Worm (Caenorhabditis elegans) whole organism, L1 larva: ENCODE data around the gene Y38H8A.2.
"Not testable (repeated sequence)": the region's sequence is repeated elsewhere in the genome, so short reads cannot be mapped to it uniquely, and the experiment has no call there.

ENCODE experiments used
- C16A3.4 ChIP-seq: fragments of 150-350 bp; optimal IDR thresholded peaks from 2 replicates; lab custom pipeline; 2014; ENCODE audit warnings: missing biosample characterization, missing genetic modification characterization
- aly-2 ChIP-seq: fragments of 150-350 bp; optimal IDR thresholded peaks from 2 replicates; lab custom pipeline; 2014; ENCODE audit warnings: missing biosample characterization, missing genetic modification characterization
- ceh-63 ChIP-seq: fragments of 200-800 bp; sonication (Bioruptor generic); optimal IDR thresholded peaks from 2 replicates; lab custom pipeline; 2018; ENCODE audit warnings: mild to moderate bottlenecking, missing genetic modification characterization, missing compliant biosample characterization
- ceh-82 ChIP-seq, 3 experiments: fragments of 150-350 bp in 1 of 3; sonication (generic microtip) in 2 of 3; optimal IDR thresholded peaks; 2 replicates each; lab custom pipeline; 2014 to 2017; ENCODE audit warnings: missing biosample characterization in 3 of 3, missing genetic modification characterization in 3 of 3
- ceh-88 ChIP-seq: fragments of 200-800 bp; sonication (Bioruptor generic); IDR thresholded peaks from 2 replicates; pipeline ENCODE4 v1.3.6; 2022; ENCODE audit warnings: missing genetic modification characterization, missing compliant biosample characterization
- dsc-1 ChIP-seq: sonication (generic microtip); optimal IDR thresholded peaks from 2 replicates; lab custom pipeline; 2016; ENCODE audit warnings: mild to moderate bottlenecking, missing genetic modification characterization, missing compliant biosample characterization
- egl-13 ChIP-seq: sonication (generic microtip); optimal IDR thresholded peaks from 2 replicates; lab custom pipeline; 2016; ENCODE audit warnings: missing genotype, missing genetic modification reagents, missing genetic modification characterization, missing compliant biosample characterization
- fkh-10 ChIP-seq: sonication (generic microtip); optimal IDR thresholded peaks from 2 replicates; lab custom pipeline; 2017; ENCODE audit warnings: missing biosample characterization, missing genetic modification reagents, missing genetic modification characterization
- fkh-4 ChIP-seq: sonication (generic microtip); optimal IDR thresholded peaks from 2 replicates; lab custom pipeline; 2016; ENCODE audit warnings: missing compliant biosample characterization, missing genetic modification characterization, borderline replicate concordance
- fkh-8 ChIP-seq: sonication (generic microtip); optimal IDR thresholded peaks from 2 replicates; lab custom pipeline; 2016; ENCODE audit warnings: mild to moderate bottlenecking, missing genetic modification characterization, missing compliant biosample characterization
- grh-1 ChIP-seq: fragments of 200-800 bp; sonication (Bioruptor generic); IDR thresholded peaks from 2 replicates; pipeline ENCODE4 v1.3.6; 2022; ENCODE audit warnings: missing genetic modification reagents, missing genetic modification characterization, missing compliant biosample characterization
- hpl-2 ChIP-seq: fragments of 150-350 bp; optimal IDR thresholded peaks from 2 replicates; lab custom pipeline; 2014; ENCODE audit warnings: missing biosample characterization, missing genetic modification reagents, missing genetic modification characterization
- isw-1 ChIP-seq: fragments of 200-800 bp; sonication (Bioruptor generic); IDR thresholded peaks from 2 replicates; pipeline ENCODE4 v1.3.6; 2022; ENCODE audit warnings: missing genetic modification characterization, missing compliant biosample characterization
- jun-1 ChIP-seq: fragments of 150-350 bp; optimal IDR thresholded peaks from 2 replicates; lab custom pipeline; 2014; ENCODE audit warnings: missing biosample characterization, missing genetic modification reagents, missing genetic modification characterization
- lin-14 ChIP-seq: fragments of 200-800 bp; sonication (Bioruptor generic); optimal IDR thresholded peaks from 2 replicates; lab custom pipeline; 2018; ENCODE audit warnings: mild to moderate bottlenecking, missing genetic modification characterization, moderate library complexity, missing compliant biosample characterization
- lin-39 ChIP-seq: fragments of 150-350 bp; optimal IDR thresholded peaks from 2 replicates; lab custom pipeline; 2014; ENCODE audit warnings: missing biosample characterization, missing genetic modification reagents, missing genetic modification characterization
- lsy-2 ChIP-seq, 2 experiments: fragments of 150-350 bp; optimal IDR thresholded peaks; 2 replicates each; lab custom pipeline; 2014; ENCODE audit warnings: missing biosample characterization in 2 of 2, missing genetic modification characterization in 2 of 2
- mep-1 ChIP-seq: fragments of 150-350 bp; optimal IDR thresholded peaks from 2 replicates; lab custom pipeline; 2014; ENCODE audit warnings: missing biosample characterization, missing genetic modification characterization
- nhr-19 ChIP-seq: fragments of 200-800 bp; sonication (Bioruptor generic); conservative IDR thresholded peaks from 2 replicates; pipeline ENCODE4 v1.3.6; 2022; ENCODE audit warnings: missing genetic modification characterization, missing compliant biosample characterization
- nhr-237 ChIP-seq: fragments of 150-350 bp; optimal IDR thresholded peaks from 2 replicates; lab custom pipeline; 2014; ENCODE audit warnings: missing biosample characterization, missing genetic modification characterization
- nhr-71 ChIP-seq: sonication (generic microtip); optimal IDR thresholded peaks from 2 replicates; lab custom pipeline; 2016; ENCODE audit warnings: mild to moderate bottlenecking, missing genetic modification characterization, moderate library complexity, missing compliant biosample characterization
- nhr-76 ChIP-seq: sonication (generic microtip); optimal IDR thresholded peaks from 2 replicates; lab custom pipeline; 2017; ENCODE audit warnings: missing biosample characterization, missing genetic modification characterization
- nhr-77 ChIP-seq: fragments of 150-350 bp; optimal IDR thresholded peaks from 2 replicates; lab custom pipeline; 2014; ENCODE audit warnings: missing biosample characterization, missing genetic modification characterization
- nhr-90 ChIP-seq: sonication (generic microtip); optimal IDR thresholded peaks from 2 replicates; lab custom pipeline; 2016; ENCODE audit warnings: mild to moderate bottlenecking, missing genetic modification characterization, missing compliant biosample characterization; ENCODE audit not compliant: poor library complexity
- pag-3 ChIP-seq: sonication (generic microtip); optimal IDR thresholded peaks from 2 replicates; lab custom pipeline; 2017; ENCODE audit warnings: missing genetic modification characterization, mild to moderate bottlenecking, missing compliant biosample characterization, antibody characterized with exemption, borderline replicate concordance; ENCODE audit not compliant: insufficient read depth
- pax-3 ChIP-seq: fragments of 200-800 bp; sonication (Bioruptor generic); optimal IDR thresholded peaks from 2 replicates; lab custom pipeline; 2018; ENCODE audit warnings: mild to moderate bottlenecking, missing genetic modification characterization, moderate library complexity, missing compliant biosample characterization
- pqm-1 ChIP-seq: sonication (generic microtip); optimal IDR thresholded peaks from 3 replicates; lab custom pipeline; 2017; ENCODE audit warnings: missing biosample characterization, missing genetic modification characterization
- rnt-1 ChIP-seq: sonication (generic microtip); optimal IDR thresholded peaks from 2 replicates; lab custom pipeline; 2016; ENCODE audit warnings: mild to moderate bottlenecking, missing genetic modification characterization, moderate library complexity, missing compliant biosample characterization
- skn-1 ChIP-seq: fragments of 150-350 bp; optimal IDR thresholded peaks from 2 replicates; lab custom pipeline; 2014; ENCODE audit warnings: missing biosample characterization, missing genetic modification characterization
- snpc-4 ChIP-seq: fragments of 150-350 bp; optimal IDR thresholded peaks from 2 replicates; lab custom pipeline; 2014; ENCODE audit warnings: missing biosample characterization, missing genetic modification characterization
- sup-37 ChIP-seq: fragments of 200-800 bp; sonication (Bioruptor generic); optimal IDR thresholded peaks from 2 replicates; lab custom pipeline; 2018; ENCODE audit warnings: mild to moderate bottlenecking, missing genetic modification characterization, missing compliant biosample characterization
- tbx-2 ChIP-seq: sonication (generic microtip); optimal IDR thresholded peaks from 2 replicates; lab custom pipeline; 2016; ENCODE audit warnings: missing genetic modification characterization, missing compliant biosample characterization
- unc-86 ChIP-seq: sonication (generic microtip); optimal IDR thresholded peaks from 2 replicates; lab custom pipeline; 2016; ENCODE audit warnings: missing genetic modification characterization, missing compliant biosample characterization
- vab-15 ChIP-seq: sonication (generic microtip); optimal IDR thresholded peaks from 2 replicates; lab custom pipeline; 2017; ENCODE audit warnings: missing genotype, mild to moderate bottlenecking, missing genetic modification characterization, missing compliant biosample characterization
- zag-1 ChIP-seq: fragments of 150-350 bp; optimal IDR thresholded peaks from 2 replicates; lab custom pipeline; 2014; ENCODE audit warnings: missing biosample characterization, missing genetic modification characterization
- ztf-11 ChIP-seq, 2 experiments: sonication (generic microtip); optimal IDR thresholded peaks; 2 replicates each; lab custom pipeline; 2016 to 2017; ENCODE audit warnings: missing genetic modification characterization in 2 of 2, missing biosample characterization in 1 of 2, missing compliant biosample characterization in 1 of 2
- ztf-4 ChIP-seq: fragments of 150-350 bp; optimal IDR thresholded peaks from 2 replicates; lab custom pipeline; 2014; ENCODE audit warnings: missing biosample characterization, missing genetic modification characterization

Gene Y38H8A.2

ce11 chrIV:13455200-13455599 is 19.0 kb upstream of the Y38H8A.2 start, which contains the start of gene Y38H8A.7:
Gene Y38H8A.7, plus strand, starts transcription at chrIV:13455500.
- TF ChIP-seq pax-3 (tag; lab: Kevin White, UChicago); pqm-1 (tag; lab: Kevin White, UChicago); grh-1 (GFP tag; lab: Robert Waterston, UW): not testable (repeated sequence)

DNA sequence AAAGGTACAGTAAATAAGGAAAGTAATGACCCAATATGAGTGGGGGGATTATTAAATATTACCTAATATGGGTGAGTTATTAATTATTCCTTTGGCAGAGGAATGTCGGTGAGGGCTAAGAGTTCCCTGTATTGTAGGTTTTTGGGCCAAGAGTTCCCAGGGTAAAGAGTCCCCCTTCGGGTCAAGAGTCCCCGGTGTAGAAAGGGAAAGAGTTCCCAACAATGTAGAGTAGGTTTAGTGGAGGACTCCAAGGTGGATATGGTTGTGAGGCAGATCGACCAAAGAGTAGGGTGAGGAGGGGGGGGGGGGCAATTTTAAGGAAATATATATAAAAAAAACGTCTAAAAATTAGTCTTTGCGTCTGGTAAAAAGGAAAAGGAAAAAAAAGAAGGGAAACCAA is 17.3 kb upstream of the Y38H8A.2 start:
- TF ChIP-seq zag-1 (tag; lab: Kevin White, UChicago) (no peak), lin-14 (GFP tag; lab: Kevin White, UChicago) (no peak), nhr-71 (tag; lab: Kevin White, UChicago) (no peak), sup-37 (no peak), mep-1 (tag; lab: Kevin White, UChicago) (no peak), fkh-4 (no peak), nhr-76 (no peak), nhr-90 (no peak)
- TF ChIP-seq, all 84 proteins: peak for 0

DNA sequence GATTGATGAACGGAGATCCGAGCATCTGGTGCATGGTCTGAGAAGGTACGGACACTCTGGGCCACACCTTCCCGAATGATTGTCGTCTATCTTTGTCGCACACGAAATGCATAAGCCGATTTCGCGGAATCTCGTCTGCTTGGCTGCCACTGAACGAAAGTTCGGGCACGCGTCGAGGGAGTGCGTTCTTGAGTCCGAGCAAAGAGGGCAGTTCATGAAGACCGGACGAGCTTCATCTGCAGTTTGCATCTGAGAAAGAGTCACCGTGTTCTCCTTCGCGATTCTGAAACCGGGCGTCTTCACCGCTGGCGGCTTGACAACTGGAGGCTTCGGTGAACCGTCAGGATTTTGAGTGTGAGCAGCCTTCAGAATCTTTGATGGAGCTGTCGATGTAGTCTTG is 16.0 kb upstream of the Y38H8A.2 start:
- TF ChIP-seq ceh-88 (no peak), nhr-76 (no peak), ztf-4 (tag; lab: Kevin White, UChicago) (no peak), aly-2 (no peak), egl-13 (tag; lab: Kevin White, UChicago) (no peak), nhr-237 (no peak), fkh-8 (tag; lab: Kevin White, UChicago) (no peak), zag-1 (tag; lab: Kevin White, UChicago) (no peak), tbx-2 (tag; lab: Kevin White, UChicago) (no peak), jun-1 (tag; lab: Kevin White, UChicago) (no peak), unc-86 (tag; lab: Kevin White, UChicago) (no peak)

ce11 chrIV:13460876-13461275 is 13.4 kb upstream of the Y38H8A.2 start, which contains the start of gene Y38H8A.12:
Gene Y38H8A.12, minus strand, starts transcription at chrIV:13460976.
- TF ChIP-seq vab-15 (tag; lab: Kevin White, UChicago) (no peak), tbx-2 (tag; lab: Kevin White, UChicago) (no peak), rnt-1 (no peak), snpc-4 (tag; lab: Kevin White, UChicago) (no peak), ceh-88 (no peak), C16A3.4 (tag; lab: Kevin White, UChicago) (no peak), dsc-1 (tag; lab: Kevin White, UChicago) (no peak), pag-3 (tag; lab: Kevin White, UChicago) (no peak), skn-1 (no peak), ztf-11 (tag; optimal IDR thresholded peaks at IDR 0.05; lab: Kevin White, UChicago) (no peak)

DNA sequence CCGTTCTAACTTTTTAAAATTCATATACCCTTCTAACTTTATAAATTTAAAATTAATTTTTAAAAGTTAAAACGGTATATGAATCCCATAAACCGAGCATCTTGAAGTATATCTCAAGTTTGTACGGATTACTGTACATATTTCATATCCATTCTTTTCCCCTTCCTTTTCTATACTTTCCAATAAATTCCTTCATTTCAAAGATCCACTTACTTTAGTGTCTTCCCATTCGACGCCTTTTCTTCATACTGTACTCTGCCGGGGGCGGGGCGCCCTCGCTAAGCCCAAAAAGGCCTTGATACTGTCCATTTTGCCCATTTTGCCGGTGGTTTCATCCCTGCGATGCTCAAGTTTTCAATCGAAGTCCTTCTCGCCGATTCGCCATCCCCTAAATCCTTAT is 8.4 kb upstream of the Y38H8A.2 start, which contains the start of gene fezf-1:
Gene fezf-1 (plus strand): TSS at position 301 of the 400 bp plus-strand sequence.
- TF ChIP-seq nhr-77 (tag; lab: Kevin White, UChicago): no peak
- TF ChIP-seq lin-39 (tag; lab: Kevin White, UChicago): no peak
- TF ChIP-seq ceh-82 (tag; optimal IDR thresholded peaks at IDR 0.05; lab: Kevin White, UChicago): no peak
- no peak for TF ChIP-seq dsc-1 (tag; lab: Kevin White, UChicago)
- TF ChIP-seq, all 84 proteins: peak for 0

DNA sequence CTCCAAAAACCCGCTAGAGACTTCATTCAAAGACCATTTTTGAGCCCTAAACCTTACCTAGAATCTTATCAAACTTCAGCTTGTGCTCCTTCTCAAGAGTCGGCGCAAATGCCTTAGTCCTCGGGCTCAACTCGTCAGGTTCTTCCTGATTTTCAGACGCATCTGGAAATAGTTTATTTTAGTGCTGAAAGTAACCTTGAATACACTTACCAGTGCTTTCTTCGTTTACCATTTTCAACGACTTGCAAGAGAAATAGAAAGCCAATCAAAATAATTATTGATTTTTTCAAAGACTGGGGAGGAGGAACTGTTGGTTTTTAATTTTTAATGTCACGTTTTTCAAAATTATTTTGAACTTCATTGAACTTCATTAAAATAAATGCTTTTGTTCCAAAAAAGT is 2.2 kb upstream of the Y38H8A.2 start, which contains the start of the genes ttbk-8.1 and Y38H8A.4:
Gene ttbk-8.1 (plus strand): TSS at position 301 of the 400 bp plus-strand sequence.
Gene Y38H8A.4 (minus strand): TSS at position 366 of the 400 bp plus-strand sequence.
- no peak for TF ChIP-seq ceh-63
- no peak for TF ChIP-seq nhr-19 (GFP tag; lab: Robert Waterston, UW)
- no peak for TF ChIP-seq vab-15 (tag; lab: Kevin White, UChicago)
- no peak for TF ChIP-seq fkh-10
- TF ChIP-seq lsy-2 (tag; optimal IDR thresholded peaks at IDR 0.05; lab: Kevin White, UChicago): no peak
- TF ChIP-seq isw-1 (GFP tag; lab: Robert Waterston, UW): no peak
- no peak for TF ChIP-seq hpl-2 (GFP tag; lab: Kevin White, UChicago)
- TF ChIP-seq, all 84 proteins: peak for 0
